Worm (Caenorhabditis elegans): ENCODE data around the gene F07E5.5.

DNA sequence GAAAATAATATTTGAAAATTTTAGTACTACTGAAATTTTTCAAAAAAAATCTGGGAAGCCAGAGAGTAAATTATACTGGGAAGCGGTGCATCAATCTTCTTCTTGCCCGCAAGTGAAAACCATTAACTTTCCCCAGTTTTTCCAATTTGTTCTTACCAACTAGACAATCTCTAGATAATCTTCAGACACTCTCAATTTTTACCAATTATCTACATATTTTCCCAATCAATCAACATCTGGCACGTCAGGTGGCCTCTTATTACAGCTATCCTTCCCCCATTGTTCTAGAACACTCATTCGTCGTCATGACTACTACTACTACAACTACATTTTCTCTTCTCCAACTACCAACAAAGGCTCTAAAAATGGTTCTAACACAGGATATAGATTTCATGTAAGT is 5.6 kb upstream of the F07E5.5 start, which contains the start of gene fbxb-6:
- TF ChIP-seq elt-3 (tag; optimal IDR thresholded peaks at IDR 0.05) (no peak), elt-1 (tag; optimal IDR thresholded peaks at IDR 0.05) (no peak), ama-1 (optimal IDR thresholded peaks at IDR 0.05) (no peak), ceh-82 (tag; optimal IDR thresholded peaks at IDR 0.05) (no peak), ZK546.5 (tag; optimal IDR thresholded peaks at IDR 0.05) (no peak)

All from whole organism, L2 larva.